Fruit fly (Drosophila melanogaster) whole organism, embryonic: Measurements from ENCODE around the gene CG34281.

Source experiments
- Adf1 ChIP-seq: fragments of 200-800 bp; sonication (Bioruptor generic); IDR thresholded peaks from 2 replicates; pipeline ENCODE4 v1.3.6; 2022; ENCODE audit warnings: missing biosample characterization, missing genetic modification characterization
- CG1024 ChIP-seq: fragments of 200-800 bp; sonication (Bioruptor generic); IDR thresholded peaks from 2 replicates; pipeline ENCODE4 v1.3.6; 2022; ENCODE audit warnings: missing biosample characterization, missing genetic modification characterization
- CG10431 ChIP-seq: fragments of 200-800 bp; sonication (Bioruptor generic); optimal IDR thresholded peaks from 3 replicates; lab custom pipeline; 2018; ENCODE audit warnings: missing biosample characterization, mild to moderate bottlenecking, missing genetic modification characterization
- CG12659 ChIP-seq: fragments of 200-800 bp; sonication (Bioruptor generic); optimal IDR thresholded peaks from 3 replicates; lab custom pipeline; 2017; ENCODE audit warnings: mild to moderate bottlenecking, missing biosample characterization, missing genetic modification reagents, missing genetic modification characterization
- CG13287 ChIP-seq: fragments of 200-800 bp; sonication (Bioruptor generic); IDR thresholded peaks from 2 replicates; pipeline ENCODE4 v1.3.6; 2022; ENCODE audit warnings: missing biosample characterization, missing genetic modification characterization; ENCODE audit not compliant: partially characterized antibody
- CG14441 ChIP-seq: fragments of 200-800 bp; sonication (Bioruptor generic); IDR thresholded peaks from 2 replicates; pipeline ENCODE4 v1.3.6; 2022; ENCODE audit warnings: missing biosample characterization, missing genetic modification characterization
- CG15073 ChIP-seq: fragments of 200-800 bp; sonication (Bioruptor generic); optimal IDR thresholded peaks from 2 replicates; lab custom pipeline; 2016; ENCODE audit warnings: missing biosample characterization, missing genetic modification characterization
- CG16863 ChIP-seq: fragments of 200-800 bp; sonication (Bioruptor generic); optimal IDR thresholded peaks from 3 replicates; lab custom pipeline; 2016; ENCODE audit warnings: missing biosample characterization, missing genetic modification characterization
- CG17359 ChIP-seq: fragments of 200-800 bp; sonication (Bioruptor generic); optimal IDR thresholded peaks from 3 replicates; lab custom pipeline; 2018; ENCODE audit warnings: missing biosample characterization, mild to moderate bottlenecking, missing genetic modification characterization, moderate library complexity
- CG17829 ChIP-seq: fragments of 200-800 bp; optimal IDR thresholded peaks from 2 replicates; lab custom pipeline; 2019; ENCODE audit warnings: missing biosample characterization, mild to moderate bottlenecking, missing genetic modification characterization, moderate library complexity
- CG2129 ChIP-seq: fragments of 200-800 bp; sonication (Bioruptor generic); IDR thresholded peaks from 2 replicates; pipeline ENCODE4 v1.3.6; 2022; ENCODE audit warnings: missing biosample characterization, missing genetic modification characterization; ENCODE audit not compliant: partially characterized antibody
- CG2678 ChIP-seq: fragments of 200-800 bp; sonication (Bioruptor generic); optimal IDR thresholded peaks from 3 replicates; lab custom pipeline; 2019; ENCODE audit warnings: missing biosample characterization, mild to moderate bottlenecking, missing genetic modification characterization, moderate library complexity
- CG4424 ChIP-seq: fragments of 200-800 bp; sonication (Bioruptor generic); optimal IDR thresholded peaks from 3 replicates; lab custom pipeline; 2016; ENCODE audit warnings: missing biosample characterization, missing genetic modification characterization
- CG6683 ChIP-seq: fragments of 200-800 bp; sonication (Bioruptor generic); optimal IDR thresholded peaks from 2 replicates; lab custom pipeline; 2017; ENCODE audit warnings: missing biosample characterization, mild to moderate bottlenecking, missing genetic modification characterization, missing genetic modification reagents
- CG8359 ChIP-seq: fragments of 200-800 bp; sonication (Bioruptor generic); optimal IDR thresholded peaks from 2 replicates; lab custom pipeline; 2017; ENCODE audit warnings: missing biosample characterization, mild to moderate bottlenecking, missing genetic modification characterization, borderline replicate concordance
- CG8765 ChIP-seq: fragments of 200-800 bp; sonication (Bioruptor generic); IDR thresholded peaks from 2 replicates; pipeline ENCODE4 v1.3.6; 2022; ENCODE audit warnings: missing biosample characterization, missing genetic modification characterization
- CG9727 ChIP-seq: fragments of 200-800 bp; sonication (Bioruptor generic); optimal IDR thresholded peaks from 3 replicates; lab custom pipeline; 2017; ENCODE audit warnings: missing biosample characterization, mild to moderate bottlenecking, missing genetic modification characterization
- CG9797 ChIP-seq: fragments of 200-800 bp; sonication (Bioruptor generic); optimal IDR thresholded peaks from 3 replicates; lab custom pipeline; 2018; ENCODE audit warnings: missing biosample characterization, mild to moderate bottlenecking, missing genetic modification characterization
- CkIIα-i1 ChIP-seq: fragments of 200-800 bp; sonication (Bioruptor generic); IDR thresholded peaks from 2 replicates; pipeline ENCODE4 v1.3.6; 2022; ENCODE audit warnings: missing biosample characterization, missing genetic modification characterization
- Dref ChIP-seq: fragments of 200-800 bp; sonication (Bioruptor generic); IDR thresholded peaks from 2 replicates; pipeline ENCODE4 v1.3.6; 2022; ENCODE audit warnings: missing biosample characterization, missing genetic modification characterization
- Drgx ChIP-seq: fragments of 200-800 bp; sonication (Bioruptor generic); IDR thresholded peaks from 2 replicates; pipeline ENCODE4 v1.3.6; 2022; ENCODE audit warnings: missing biosample characterization, missing genetic modification characterization
- E2f1 ChIP-seq: fragments of 200-800 bp; sonication (Bioruptor generic); IDR thresholded peaks from 2 replicates; pipeline ENCODE4 v1.3.6; 2022; ENCODE audit warnings: missing biosample characterization, missing genetic modification characterization
- ERR ChIP-seq: fragments of 200-800 bp; sonication (Bioruptor generic); optimal IDR thresholded peaks from 2 replicates; lab custom pipeline; 2016; ENCODE audit warnings: missing biosample characterization, missing genetic modification characterization
- Eip74EF ChIP-seq, 2 experiments: fragments of 200-800 bp in 1 of 2; fragments of >200 bp in 1 of 2; sonication (Bioruptor generic) in 1 of 2; optimal IDR thresholded peaks; 2 replicates each; lab custom pipeline; 2017 to 2019; ENCODE audit warnings: missing biosample characterization in 2 of 2, missing genetic modification characterization in 2 of 2, mild to moderate bottlenecking in 1 of 2, moderate library complexity in 1 of 2
- Gsc ChIP-seq: fragments of 200-800 bp; sonication (Bioruptor generic); IDR thresholded peaks from 2 replicates; pipeline ENCODE4 v1.3.6; 2022; ENCODE audit warnings: missing biosample characterization, missing genetic modification characterization
- HLH3B ChIP-seq: fragments of 200-800 bp; sonication (Bioruptor generic); IDR thresholded peaks from 2 replicates; pipeline ENCODE4 v1.3.6; 2022; ENCODE audit warnings: missing biosample characterization, missing genetic modification characterization
- HLH4C ChIP-seq: fragments of 200-800 bp; sonication (Bioruptor generic); IDR thresholded peaks from 3 replicates; pipeline ENCODE4 v1.3.6; 2022; ENCODE audit warnings: missing biosample characterization, missing genetic modification characterization; ENCODE audit not compliant: partially characterized antibody
- MESR4 ChIP-seq: fragments of 200-800 bp; sonication (Bioruptor generic); optimal IDR thresholded peaks from 2 replicates; lab custom pipeline; 2018; ENCODE audit warnings: missing biosample characterization, mild to moderate bottlenecking, missing genetic modification characterization, moderate library complexity
- Med ChIP-seq: fragments of 200-800 bp; sonication (Bioruptor generic); peaks from one replicate; lab custom pipeline; 2016; ENCODE audit warnings: missing biosample characterization, missing genetic modification characterization, mild to moderate bottlenecking, inconsistent platforms, moderate library complexity
- Mes4 ChIP-seq: fragments of 200-800 bp; sonication (Bioruptor generic); optimal IDR thresholded peaks from 2 replicates; lab custom pipeline; 2016; ENCODE audit warnings: missing biosample characterization, missing genetic modification characterization
- Nf-YA ChIP-seq: fragments of 200-800 bp; sonication (Bioruptor generic); IDR thresholded peaks from 2 replicates; pipeline ENCODE4 v1.3.6; 2022; ENCODE audit warnings: missing biosample characterization, missing genetic modification characterization
- Rx ChIP-seq: fragments of 200-800 bp; sonication (Bioruptor generic); IDR thresholded peaks from 2 replicates; pipeline ENCODE4 v1.3.6; 2022; ENCODE audit warnings: missing biosample characterization, missing genetic modification characterization
- Tbp ChIP-seq: fragments of >200 bp; optimal IDR thresholded peaks from 2 replicates; lab custom pipeline; 2018; ENCODE audit warnings: missing biosample characterization, missing genetic modification characterization
- amos ChIP-seq: fragments of 200-800 bp; sonication (Bioruptor generic); IDR thresholded peaks from 2 replicates; pipeline ENCODE4 v1.3.6; 2022; ENCODE audit warnings: missing biosample characterization, missing genetic modification characterization; ENCODE audit not compliant: partially characterized antibody
- chif ChIP-seq, 2 experiments: fragments of 200-800 bp; sonication (Bioruptor generic); optimal IDR thresholded peaks; 3 replicates each; lab custom pipeline; 2016; ENCODE audit warnings: missing biosample characterization in 2 of 2, missing genetic modification characterization in 2 of 2
- chm ChIP-seq: fragments of 200-800 bp; sonication (Bioruptor generic); IDR thresholded peaks from 2 replicates; pipeline ENCODE4 v1.3.6; 2022; ENCODE audit warnings: missing biosample characterization, missing genetic modification characterization
- disco-r ChIP-seq: fragments of 200-800 bp; sonication (Bioruptor generic); optimal IDR thresholded peaks from 2 replicates; lab custom pipeline; 2016; ENCODE audit warnings: missing biosample characterization, missing genetic modification characterization
- h ChIP-seq: fragments of >200 bp; optimal IDR thresholded peaks from 2 replicates; lab custom pipeline; 2017
- hb ChIP-seq: fragments of 200-800 bp; sonication (Bioruptor generic); IDR thresholded peaks from 3 replicates; pipeline ENCODE4 v1.3.6; 2022; ENCODE audit warnings: missing biosample characterization, missing genetic modification characterization; ENCODE audit not compliant: partially characterized antibody
- hkb ChIP-seq, 2 experiments: fragments of 200-800 bp in 1 of 2; fragments of >200 bp in 1 of 2; sonication (Bioruptor generic) in 1 of 2; IDR thresholded peaks in 1 of 2; optimal IDR thresholded peaks in 1 of 2; 2 replicates each; pipeline versions ENCODE4 v1.3.6 to Lab custom; 2017 to 2022; ENCODE audit warnings: missing biosample characterization in 1 of 2, missing genetic modification characterization in 1 of 2
- lbe ChIP-seq: fragments of 200-800 bp; sonication (Bioruptor generic); optimal IDR thresholded peaks from 2 replicates; lab custom pipeline; 2016; ENCODE audit warnings: missing biosample characterization, mild to moderate bottlenecking, missing genetic modification characterization
- lmd ChIP-seq: fragments of 200-800 bp; sonication (Bioruptor generic); IDR thresholded peaks from 2 replicates; pipeline ENCODE4 v1.3.6; 2022; ENCODE audit warnings: missing biosample characterization, missing genetic modification characterization
- peb ChIP-seq: fragments of 200-800 bp; sonication (Bioruptor generic); IDR thresholded peaks from 2 replicates; pipeline ENCODE4 v1.3.6; 2022; ENCODE audit warnings: missing biosample characterization, missing genetic modification characterization
- pita ChIP-seq: fragments of 200-800 bp; sonication (Bioruptor generic); optimal IDR thresholded peaks from 2 replicates; lab custom pipeline; 2017; ENCODE audit warnings: missing biosample characterization, mild to moderate bottlenecking, missing genetic modification characterization
- pum ChIP-seq: fragments of 200-800 bp; sonication (Bioruptor generic); optimal IDR thresholded peaks from 2 replicates; lab custom pipeline; 2016; ENCODE audit warnings: missing biosample characterization, missing genetic modification characterization
- salm ChIP-seq: fragments of 200-800 bp; sonication (Bioruptor generic); optimal IDR thresholded peaks from 2 replicates; lab custom pipeline; 2018; ENCODE audit warnings: missing biosample characterization, mild to moderate bottlenecking, missing genetic modification characterization
- sens-2 ChIP-seq: fragments of 200-800 bp; sonication (Bioruptor generic); IDR thresholded peaks from 2 replicates; pipeline ENCODE4 v1.3.6; 2022; ENCODE audit warnings: missing biosample characterization, missing genetic modification characterization
- slp2 ChIP-seq: fragments of 200-800 bp; sonication (Bioruptor generic); optimal IDR thresholded peaks from 2 replicates; lab custom pipeline; 2016; ENCODE audit warnings: missing biosample characterization, missing genetic modification characterization
- toy ChIP-seq: fragments of 200-800 bp; sonication (Bioruptor generic); IDR thresholded peaks from 2 replicates; pipeline ENCODE4 v1.3.6; 2022; ENCODE audit warnings: missing biosample characterization, missing genetic modification characterization

CG34281 gene

DNA sequence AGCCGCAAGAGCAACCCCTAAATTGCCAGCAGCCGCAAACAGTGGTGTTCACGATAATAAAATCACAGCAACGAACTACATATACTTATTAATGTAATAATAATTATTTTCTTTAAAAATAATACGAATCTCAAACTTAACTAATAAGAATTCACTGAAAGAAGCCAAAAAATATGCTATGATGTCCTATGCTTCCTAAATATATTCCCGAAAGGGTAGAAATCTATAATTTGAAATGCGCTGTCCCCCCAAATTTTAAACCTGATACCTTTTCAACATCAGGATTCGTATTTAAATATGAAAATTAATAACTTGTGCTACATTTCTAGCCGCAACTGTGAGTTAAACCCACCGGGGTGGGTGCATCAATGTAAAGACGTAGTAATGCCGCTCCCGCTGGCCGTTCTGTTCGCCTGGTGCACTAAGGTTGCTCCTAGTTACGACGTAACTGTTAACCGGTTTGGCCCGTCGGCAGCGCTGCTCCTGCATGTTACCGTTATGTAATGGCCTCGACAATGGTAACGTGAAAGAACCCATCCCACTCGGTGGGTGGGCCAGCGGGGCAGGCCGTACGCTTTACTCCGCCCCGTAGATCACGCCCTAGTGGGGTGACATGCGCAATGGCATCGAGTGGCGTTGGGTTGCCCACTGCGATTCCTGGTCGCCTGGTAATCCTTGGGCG is 8.3 kb upstream of the CG34281 start (continued):
- TF ChIP-seq HLH3B (GFP tag; lab: Robert Waterston, UW) (peak; percentile 58; the same call in 1 of the 2 replicates), amos (no peak; the same call in 1 of the 2 replicates), CG8359 (GFP tag; lab: Kevin White, UChicago) (peak; percentile 77), salm (peak; percentile 75), CG14441 (peak; percentile 64), CG10431 (GFP tag; lab: Kevin White, UChicago) (peak; percentile 66), CG2129 (GFP tag; lab: Robert Waterston, UW) (no peak), h (lab: Kevin White, UChicago) (no peak), CG17359 (tag; lab: Kevin White, UChicago) (peak; percentile 79), CG16863 (GFP tag; lab: Kevin White, UChicago) (peak; percentile 35), Drgx (GFP tag; lab: Robert Waterston, UW) (no peak), Mes4 (GFP tag; lab: Kevin White, UChicago) (no peak), CG9727 (GFP tag; lab: Kevin White, UChicago) (peak; percentile 96), Dref (GFP tag; lab: Robert Waterston, UW) (no peak), pum (GFP tag; lab: Kevin White, UChicago) (peak; percentile 26), Nf-YA (no peak), MESR4 (GFP tag; lab: Kevin White, UChicago) (no peak), hb (GFP tag; lab: Robert Waterston, UW) (no peak), hkb (optimal IDR thresholded peaks at IDR 0.05; lab: Kevin White, UChicago) (no peak), hkb (GFP tag; IDR thresholded peaks at IDR 0.05; lab: Robert Waterston, UW) (peak; percentile 62), lmd (peak; percentile 83), disco-r (GFP tag; lab: Kevin White, UChicago) (no peak), CkIIα-i1 (no peak), CG9797 (GFP tag; lab: Kevin White, UChicago) (no peak), CG17829 (tag; lab: Kevin White, UChicago) (peak; percentile 91), chm (no peak), CG2678 (tag; lab: Kevin White, UChicago) (peak; percentile 94), ERR (no peak), CG6683 (peak; percentile 76), CG8765 (peak; percentile 74), CG15073 (GFP tag; lab: Kevin White, UChicago) (peak; percentile 45), Adf1 (GFP tag; lab: Robert Waterston, UW) (peak; percentile 80; the same call in 1 of the 2 replicates), CG12659 (GFP tag; lab: Kevin White, UChicago) (peak; percentile 78), toy (GFP tag; lab: Robert Waterston, UW) (no peak), Rx (peak; percentile 39; the same call in 1 of the 2 replicates), HLH4C (no peak), CG13287 (GFP tag; lab: Robert Waterston, UW) (no peak; the same call in 1 of the 2 replicates), Med (GFP tag; lab: Kevin White, UChicago) (peak; percentile 78), CG4424 (GFP tag; lab: Kevin White, UChicago) (peak; percentile 82), CG1024 (GFP tag; lab: Robert Waterston, UW) (no peak), E2f1 (GFP tag; lab: Robert Waterston, UW) (peak; percentile 42; the same call in 1 of the 2 replicates), Gsc (GFP tag; lab: Robert Waterston, UW) (no peak), pita (GFP tag; lab: Kevin White, UChicago) (no peak), lbe (no peak), Tbp (no peak), sens-2 (GFP tag; lab: Robert Waterston, UW) (no peak), slp2 (no peak), chif (GFP tag; optimal IDR thresholded peaks at IDR 0.05; lab: Kevin White, UChicago) (peak; percentile 12 to 56), Eip74EF (GFP tag; optimal IDR thresholded peaks at IDR 0.05; lab: Kevin White, UChicago) (peak in 1 of 2 experiments; percentile 81), peb (GFP tag; lab: Robert Waterston, UW) (no peak; the same call in 1 of the 2 replicates)
